Worm (Caenorhabditis elegans): ENCODE measurements around the gene F22B7.1.

DNA sequence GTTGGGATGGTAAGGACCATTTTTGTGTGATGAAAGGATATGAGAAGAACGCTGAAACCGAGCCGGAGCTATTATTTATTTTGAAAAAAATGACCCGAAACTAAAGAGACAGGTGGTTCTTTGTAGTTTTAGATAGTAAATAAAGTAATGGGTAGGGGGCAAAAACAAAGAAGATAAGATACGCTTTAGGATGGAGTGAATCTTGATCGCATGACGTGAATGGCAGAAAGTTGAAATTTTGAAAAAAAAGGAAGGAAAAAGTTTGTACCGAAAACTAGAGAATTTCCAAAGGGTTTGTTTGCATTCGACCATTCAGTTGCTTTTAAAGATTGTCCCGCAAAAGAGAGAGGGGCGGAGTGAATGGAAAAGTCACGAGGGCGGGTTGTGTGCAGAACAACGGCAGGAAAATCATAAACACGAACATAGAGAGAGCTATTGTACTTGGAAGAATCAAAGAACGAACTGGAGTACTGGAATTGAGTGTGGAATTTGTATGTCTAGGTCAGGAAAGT lies 11.2 kb upstream of the F22B7.1 start, which contains the start of gene F22B7.9:
- no peak for TF ChIP-seq rnt-1 (tag; optimal IDR thresholded peaks at IDR 0.05)
- no peak for TF ChIP-seq hlh-30 (tag; optimal IDR thresholded peaks at IDR 0.05; ENCODE audit: insufficient read depth)
- no peak for TF ChIP-seq unc-55 (GFP tag; optimal IDR thresholded peaks at IDR 0.05)
- no peak for TF ChIP-seq ets-4 (tag; optimal IDR thresholded peaks at IDR 0.05)
- TF ChIP-seq ceh-6 (GFP tag; optimal IDR thresholded peaks at IDR 0.05) = no peak
- TF ChIP-seq ama-1 (optimal IDR thresholded peaks at IDR 0.05) = no peak
- TF ChIP-seq nfya-1 (tag; optimal IDR thresholded peaks at IDR 0.05) = no peak
- TF ChIP-seq madf-2 (tag; optimal IDR thresholded peaks at IDR 0.05) = no peak
- no peak for TF ChIP-seq hlh-15 (tag; optimal IDR thresholded peaks at IDR 0.05)
- TF ChIP-seq pha-2 (tag; optimal IDR thresholded peaks at IDR 0.05) = no peak
